Worm (Caenorhabditis elegans) whole organism, L3 larva: ENCODE results near the gene Y47D3A.1.
"Not testable (repeated sequence)": the region's sequence is repeated elsewhere in the genome, so short reads cannot be mapped to it uniquely, and the experiment has no call there.

ENCODE experiments used
- aly-2 ChIP-seq: fragments of 150-350 bp; optimal IDR thresholded peaks from 2 replicates; lab custom pipeline; 2014; ENCODE audit warnings: missing biosample characterization, missing genetic modification characterization
- ama-1 ChIP-seq: fragments of 150-350 bp; optimal IDR thresholded peaks from 2 replicates; lab custom pipeline; 2018
- ceh-28 ChIP-seq: fragments of 150-350 bp; optimal IDR thresholded peaks from 2 replicates; lab custom pipeline; 2014; ENCODE audit warnings: missing biosample characterization, missing genetic modification reagents, missing genetic modification characterization
- ceh-82 ChIP-seq: fragments of 150-350 bp; optimal IDR thresholded peaks from 2 replicates; lab custom pipeline; 2014; ENCODE audit warnings: missing biosample characterization, missing genetic modification characterization
- daf-12 ChIP-seq: fragments of 150-350 bp; optimal IDR thresholded peaks from 2 replicates; lab custom pipeline; 2014; ENCODE audit warnings: missing biosample characterization, missing genetic modification reagents, missing genetic modification characterization
- egl-5 ChIP-seq: fragments of 150-350 bp; optimal IDR thresholded peaks from 2 replicates; lab custom pipeline; 2017; ENCODE audit warnings: missing biosample characterization, missing genetic modification reagents, missing genetic modification characterization, inconsistent platforms
- elt-1 ChIP-seq: fragments of 150-350 bp; optimal IDR thresholded peaks from 2 replicates; lab custom pipeline; 2014; ENCODE audit warnings: missing biosample characterization, missing genetic modification characterization
- elt-2 ChIP-seq: sonication (generic microtip); optimal IDR thresholded peaks from 2 replicates; lab custom pipeline; 2016; ENCODE audit warnings: missing genetic modification reagents, mild to moderate bottlenecking, missing genetic modification characterization, missing compliant biosample characterization
- eor-1 ChIP-seq, 2 experiments: fragments of 150-350 bp; optimal IDR thresholded peaks; 2 replicates each; lab custom pipeline; 2014 to 2018; ENCODE audit warnings: missing biosample characterization in 2 of 2, missing genetic modification characterization in 2 of 2
- fkh-2 ChIP-seq: fragments of 150-350 bp; optimal IDR thresholded peaks from 2 replicates; lab custom pipeline; 2014; ENCODE audit warnings: missing biosample characterization, missing genetic modification reagents, missing genetic modification characterization
- fos-1 ChIP-seq: fragments of 150-350 bp; optimal IDR thresholded peaks from 2 replicates; lab custom pipeline; 2014; ENCODE audit warnings: missing biosample characterization, missing genetic modification characterization
- hmg-11 ChIP-seq: sonication (generic microtip); optimal IDR thresholded peaks from 2 replicates; lab custom pipeline; 2016; ENCODE audit warnings: missing genetic modification characterization, missing compliant biosample characterization
- lin-15B ChIP-seq: fragments of 150-350 bp; optimal IDR thresholded peaks from 2 replicates; lab custom pipeline; 2014; ENCODE audit warnings: missing biosample characterization, missing genetic modification characterization
- lin-39 ChIP-seq: fragments of 150-350 bp; optimal IDR thresholded peaks from 2 replicates; lab custom pipeline; 2018; ENCODE audit warnings: missing biosample characterization, missing genetic modification reagents, missing genetic modification characterization
- lsy-12 ChIP-seq: sonication (generic microtip); optimal IDR thresholded peaks from 2 replicates; lab custom pipeline; 2016; ENCODE audit warnings: mild to moderate bottlenecking, missing genetic modification characterization, missing compliant biosample characterization
- mdl-1 ChIP-seq: fragments of 150-350 bp; optimal IDR thresholded peaks from 2 replicates; lab custom pipeline; 2014; ENCODE audit warnings: missing biosample characterization, missing genetic modification characterization
- nfya-1 ChIP-seq: sonication (generic microtip); optimal IDR thresholded peaks from 2 replicates; lab custom pipeline; 2017; ENCODE audit warnings: missing genetic modification characterization, mild to moderate bottlenecking, missing compliant biosample characterization, antibody characterized with exemption, moderate library complexity; ENCODE audit not compliant: insufficient read depth
- nhr-11 ChIP-seq: fragments of 150-350 bp; optimal IDR thresholded peaks from 2 replicates; lab custom pipeline; 2014; ENCODE audit warnings: missing biosample characterization, missing genetic modification characterization
- nhr-12 ChIP-seq: fragments of 150-350 bp; optimal IDR thresholded peaks from 2 replicates; lab custom pipeline; 2014; ENCODE audit warnings: missing biosample characterization, missing genetic modification characterization
- nhr-23 ChIP-seq: fragments of 150-350 bp; optimal IDR thresholded peaks from 2 replicates; lab custom pipeline; 2014; ENCODE audit warnings: missing biosample characterization, missing genetic modification reagents, missing genetic modification characterization
- nhr-25 ChIP-seq: sonication (generic microtip); optimal IDR thresholded peaks from 2 replicates; lab custom pipeline; 2017; ENCODE audit warnings: missing biosample characterization, missing genetic modification characterization
- nhr-28 ChIP-seq: fragments of 150-350 bp; optimal IDR thresholded peaks from 2 replicates; lab custom pipeline; 2014; ENCODE audit warnings: missing biosample characterization, missing genetic modification characterization
- nhr-43 ChIP-seq: sonication (generic microtip); optimal IDR thresholded peaks from 2 replicates; lab custom pipeline; 2016; ENCODE audit warnings: mild to moderate bottlenecking, missing genetic modification characterization, missing compliant biosample characterization; ENCODE audit not compliant: poor library complexity, severe bottlenecking
- nhr-76 ChIP-seq: fragments of 150-350 bp; sonication (generic microtip); optimal IDR thresholded peaks from 5 replicates; lab custom pipeline; 2014; ENCODE audit warnings: missing biosample characterization, missing genetic modification characterization
- nhr-77 ChIP-seq: fragments of 150-350 bp; optimal IDR thresholded peaks from 2 replicates; lab custom pipeline; 2014; ENCODE audit warnings: missing biosample characterization, missing genetic modification characterization
- pha-4 ChIP-seq: fragments of 150-350 bp; optimal IDR thresholded peaks from 2 replicates; lab custom pipeline; 2014; ENCODE audit warnings: missing biosample characterization, missing genetic modification reagents, missing genetic modification characterization
- pqm-1 ChIP-seq: fragments of 150-350 bp; optimal IDR thresholded peaks from 2 replicates; lab custom pipeline; 2017; ENCODE audit warnings: missing biosample characterization, missing genetic modification characterization, inconsistent platforms
- sea-2 ChIP-seq: fragments of 150-350 bp; sonication (generic microtip); optimal IDR thresholded peaks from 4 replicates; lab custom pipeline; 2014; ENCODE audit warnings: missing biosample characterization, missing genetic modification reagents, missing genetic modification characterization
- skn-1 ChIP-seq: fragments of 150-350 bp; optimal IDR thresholded peaks from 2 replicates; lab custom pipeline; 2014; ENCODE audit warnings: missing biosample characterization, missing genetic modification characterization
- snpc-4 ChIP-seq: fragments of 150-350 bp; optimal IDR thresholded peaks from 2 replicates; lab custom pipeline; 2014; ENCODE audit warnings: missing biosample characterization, missing genetic modification characterization
- tbx-2 ChIP-seq: sonication (generic microtip); optimal IDR thresholded peaks from 2 replicates; lab custom pipeline; 2016; ENCODE audit warnings: mild to moderate bottlenecking, missing genetic modification characterization, missing compliant biosample characterization
- unc-39 ChIP-seq: sonication (generic microtip); optimal IDR thresholded peaks from 4 replicates; lab custom pipeline; 2017; ENCODE audit warnings: missing biosample characterization, missing genetic modification characterization
- unc-62 ChIP-seq: fragments of 150-350 bp; sonication (generic microtip); optimal IDR thresholded peaks from 4 replicates; lab custom pipeline; 2014; ENCODE audit warnings: missing biosample characterization, missing genetic modification reagents, missing genetic modification characterization
- zag-1 ChIP-seq: fragments of 150-350 bp; optimal IDR thresholded peaks from 2 replicates; lab custom pipeline; 2014; ENCODE audit warnings: missing biosample characterization, missing genetic modification characterization
- ztf-11 ChIP-seq: fragments of 150-350 bp; optimal IDR thresholded peaks from 2 replicates; lab custom pipeline; 2014; ENCODE audit warnings: missing biosample characterization, missing genetic modification characterization
- ztf-4 ChIP-seq: fragments of 150-350 bp; optimal IDR thresholded peaks from 2 replicates; lab custom pipeline; 2014; ENCODE audit warnings: missing biosample characterization, missing genetic modification characterization

Gene Y47D3A.1

ce11 chrIII:11138922-11139321 lies 2.7 kb downstream of the Y47D3A.1 start, which contains the start of gene fbxa-128 (continued):
- no peak for TF ChIP-seq aly-2
- no peak for TF ChIP-seq zag-1
- TF ChIP-seq nhr-76: no peak
- no peak for TF ChIP-seq nhr-77 (tag; lab: Kevin White, UChicago)
- TF ChIP-seq nhr-12 (tag; lab: Kevin White, UChicago): no peak

- not testable (repeated sequence) for TF ChIP-seq nhr-12 (tag; lab: Kevin White, UChicago); aly-2; nhr-11 (tag; lab: Kevin White, UChicago)
- TF ChIP-seq, all 47 proteins: peak for 0; not testable (repeated sequence) for 47
These were observed 10.2 kb downstream of the Y47D3A.1 start, which contains the start of gene pha-1 for ce11 chrIII:11131475-11131874. Gene pha-1 (plus strand): TSS chrIII:11131775.

- TF ChIP-seq daf-12 (tag; lab: Kevin White, UChicago): no peak
- peak; percentile 44 for TF ChIP-seq ceh-28 (tag; lab: Kevin White, UChicago)
- TF ChIP-seq nhr-43 (tag; lab: Kevin White, UChicago): no peak
- TF ChIP-seq lin-15B: no peak
- no peak for TF ChIP-seq lsy-12 (tag; lab: Kevin White, UChicago)
- no peak for TF ChIP-seq ama-1 (lab: Kevin White, UChicago)
- no peak for TF ChIP-seq eor-1 (tag; optimal IDR thresholded peaks at IDR 0.05; lab: Kevin White, UChicago)
- no peak for TF ChIP-seq lin-39 (tag; lab: Kevin White, UChicago)
- TF ChIP-seq unc-39: no peak
- TF ChIP-seq elt-1 (tag; lab: Kevin White, UChicago): no peak
- TF ChIP-seq elt-2 (tag; lab: Kevin White, UChicago): no peak
- TF ChIP-seq snpc-4 (tag; lab: Kevin White, UChicago): no peak
- peak; percentile 7 for TF ChIP-seq nfya-1 (tag; lab: Kevin White, UChicago)
- TF ChIP-seq ztf-11 (tag; lab: Kevin White, UChicago): no peak
- TF ChIP-seq fkh-2 (tag; lab: Kevin White, UChicago): no peak
- no peak for TF ChIP-seq pqm-1 (tag; lab: Kevin White, UChicago)
- TF ChIP-seq nhr-77 (tag; lab: Kevin White, UChicago): no peak
- TF ChIP-seq mdl-1 (tag; lab: Kevin White, UChicago): no peak
These were observed 12.3 kb downstream of the Y47D3A.1 start for ce11 chrIII:11129363-11129762.

ce11 chrIII:11127528-11127927 lies 14.1 kb downstream of the Y47D3A.1 start, which contains the start of gene Y48A6C.8:
Gene Y48A6C.8 (minus strand): TSS chrIII:11127628.
- TF ChIP-seq nhr-76 (no peak), ceh-82 (tag; lab: Kevin White, UChicago) (no peak), nhr-43 (tag; lab: Kevin White, UChicago) (no peak), egl-5 (tag; lab: Kevin White, UChicago) (no peak), unc-62 (GFP tag; lab: Kevin White, UChicago) (no peak), zag-1 (no peak), unc-39 (no peak), nfya-1 (tag; lab: Kevin White, UChicago) (no peak), nhr-77 (tag; lab: Kevin White, UChicago) (no peak), hmg-11 (tag; lab: Kevin White, UChicago) (no peak), nhr-23 (no peak), pha-4 (tag; lab: Kevin White, UChicago) (no peak), skn-1 (tag; lab: Kevin White, UChicago) (no peak), ztf-11 (tag; lab: Kevin White, UChicago) (no peak), nhr-25 (tag; lab: Kevin White, UChicago) (no peak), pqm-1 (tag; lab: Kevin White, UChicago) (no peak)

ce11 chrIII:11123844-11124243 lies 17.8 kb downstream of the Y47D3A.1 start:
- TF ChIP-seq snpc-4 (tag; lab: Kevin White, UChicago) (peak; percentile 44), sea-2 (GFP tag; lab: Kevin White, UChicago) (no peak), tbx-2 (no peak), nhr-28 (tag; lab: Kevin White, UChicago) (no peak), ztf-4 (tag; lab: Kevin White, UChicago) (no peak), fos-1 (tag; lab: Kevin White, UChicago) (no peak)
- TF ChIP-seq, all 47 proteins: peak for 1
